Worm (Caenorhabditis elegans) whole organism, L2 larva: ENCODE data around the gene C07D10.6.
"Not testable (repeated sequence)": the region's sequence is repeated elsewhere in the genome, so short reads cannot be mapped to it uniquely, and the experiment has no call there.

ENCODE experiments used
- C34F6.9 ChIP-seq: fragments of 150-350 bp; optimal IDR thresholded peaks from 2 replicates; lab custom pipeline; 2014; ENCODE audit warnings: missing biosample characterization, missing genetic modification characterization
- R02D3.7 ChIP-seq: fragments of 150-350 bp; optimal IDR thresholded peaks from 2 replicates; lab custom pipeline; 2014; ENCODE audit warnings: missing biosample characterization, missing genetic modification characterization
- lin-13 ChIP-seq: fragments of 150-350 bp; optimal IDR thresholded peaks from 2 replicates; lab custom pipeline; 2014; ENCODE audit warnings: missing biosample characterization, missing genetic modification reagents, missing genetic modification characterization
- nhr-10 ChIP-seq: sonication (generic microtip); optimal IDR thresholded peaks from 2 replicates; lab custom pipeline; 2017; ENCODE audit warnings: missing biosample characterization, missing genetic modification characterization
- nhr-23 ChIP-seq: fragments of 150-350 bp; optimal IDR thresholded peaks from 2 replicates; lab custom pipeline; 2014; ENCODE audit warnings: missing biosample characterization, missing genetic modification reagents, missing genetic modification characterization
- sma-3 ChIP-seq: sonication (generic microtip); optimal IDR thresholded peaks from 2 replicates; lab custom pipeline; 2016; ENCODE audit warnings: missing genetic modification reagents, missing genetic modification characterization, missing compliant biosample characterization
- unc-62 ChIP-seq: fragments of 150-350 bp; optimal IDR thresholded peaks from 2 replicates; lab custom pipeline; 2014; ENCODE audit warnings: missing biosample characterization, missing genetic modification reagents, missing genetic modification characterization
- zag-1 ChIP-seq: fragments of 150-350 bp; optimal IDR thresholded peaks from 2 replicates; lab custom pipeline; 2014; ENCODE audit warnings: missing biosample characterization, missing genetic modification characterization

- not testable (repeated sequence) for TF ChIP-seq unc-62 (GFP tag; lab: Kevin White, UChicago); lin-13; R02D3.7 (tag; lab: Kevin White, UChicago); C34F6.9; zag-1 (tag; lab: Kevin White, UChicago); nhr-23 (tag; lab: Kevin White, UChicago); nhr-10 (tag; lab: Kevin White, UChicago); sma-3
These were observed 8.9 kb upstream of the C07D10.6 start, which contains the start of gene F43E2.11 for ce11 chrII:7370195-7370594.
